Fruit fly (Drosophila melanogaster) whole organism, embryonic: ENCODE measurements around the gene CG43339.

Experiments used
- Ada2b ChIP-seq: fragments of 200-800 bp; sonication (Bioruptor generic); IDR thresholded peaks from 2 replicates; pipeline ENCODE4 v1.3.6; 2022; ENCODE audit warnings: missing biosample characterization, missing genetic modification characterization
- Antp ChIP-seq: fragments of 200-800 bp; sonication (Bioruptor generic); optimal IDR thresholded peaks from 3 replicates; lab custom pipeline; 2016; ENCODE audit warnings: missing biosample characterization, missing genetic modification characterization
- Atf-2 ChIP-seq: fragments of 200-800 bp; sonication (Bioruptor generic); optimal IDR thresholded peaks from 2 replicates; lab custom pipeline; 2016; ENCODE audit warnings: missing biosample characterization, missing genetic modification characterization
- Atf6 ChIP-seq: fragments of 200-800 bp; sonication (Bioruptor generic); IDR thresholded peaks from 2 replicates; pipeline ENCODE4 v1.3.6; 2022; ENCODE audit warnings: missing biosample characterization, missing genetic modification characterization
- CG15479 ChIP-seq: fragments of 200-800 bp; sonication (Bioruptor generic); optimal IDR thresholded peaks from 3 replicates; lab custom pipeline; 2019; ENCODE audit warnings: missing biosample characterization, mild to moderate bottlenecking, missing genetic modification characterization, moderate library complexity
- CG15601 ChIP-seq: fragments of 200-800 bp; sonication (Bioruptor generic); optimal IDR thresholded peaks from 3 replicates; lab custom pipeline; 2019; ENCODE audit warnings: missing biosample characterization, mild to moderate bottlenecking, missing genetic modification characterization, moderate library complexity
- CG15696 ChIP-seq: fragments of 200-800 bp; sonication (Bioruptor generic); optimal IDR thresholded peaks from 2 replicates; lab custom pipeline; 2019; ENCODE audit warnings: missing biosample characterization, mild to moderate bottlenecking, missing genetic modification characterization, moderate library complexity
- CG1647 ChIP-seq: fragments of 200-800 bp; sonication (Bioruptor generic); optimal IDR thresholded peaks from 3 replicates; lab custom pipeline; 2016; ENCODE audit warnings: missing biosample characterization, missing genetic modification characterization
- CG17359 ChIP-seq: fragments of 200-800 bp; sonication (Bioruptor generic); optimal IDR thresholded peaks from 3 replicates; lab custom pipeline; 2018; ENCODE audit warnings: missing biosample characterization, mild to moderate bottlenecking, missing genetic modification characterization, moderate library complexity
- CG17912 ChIP-seq: fragments of 200-800 bp; sonication (Bioruptor generic); optimal IDR thresholded peaks from 2 replicates; lab custom pipeline; 2018; ENCODE audit warnings: missing biosample characterization, mild to moderate bottlenecking, missing genetic modification characterization
- CG18764 ChIP-seq: fragments of 200-800 bp; sonication (Bioruptor generic); optimal IDR thresholded peaks from 3 replicates; lab custom pipeline; 2016; ENCODE audit warnings: missing biosample characterization, missing genetic modification characterization
- CG2129 ChIP-seq: fragments of 200-800 bp; sonication (Bioruptor generic); IDR thresholded peaks from 2 replicates; pipeline ENCODE4 v1.3.6; 2022; ENCODE audit warnings: missing biosample characterization, missing genetic modification characterization; ENCODE audit not compliant: partially characterized antibody
- CG31365 ChIP-seq: fragments of 200-800 bp; sonication (Bioruptor generic); optimal IDR thresholded peaks from 2 replicates; lab custom pipeline; 2018; ENCODE audit warnings: missing biosample characterization, mild to moderate bottlenecking, missing genetic modification characterization
- CG33213 ChIP-seq: fragments of 200-800 bp; sonication (Bioruptor generic); optimal IDR thresholded peaks from 3 replicates; lab custom pipeline; 2016; ENCODE audit warnings: missing biosample characterization, missing genetic modification characterization
- CG6689 ChIP-seq: fragments of 200-800 bp; sonication (Bioruptor generic); IDR thresholded peaks from 2 replicates; pipeline ENCODE4 v1.3.6; 2022; ENCODE audit warnings: missing biosample characterization, missing genetic modification characterization
- CG7271 ChIP-seq: fragments of 200-800 bp; sonication (Bioruptor generic); optimal IDR thresholded peaks from 2 replicates; lab custom pipeline; 2018; ENCODE audit warnings: missing biosample characterization, mild to moderate bottlenecking, missing genetic modification characterization, moderate library complexity
- CG9797 ChIP-seq: fragments of 200-800 bp; sonication (Bioruptor generic); optimal IDR thresholded peaks from 3 replicates; lab custom pipeline; 2018; ENCODE audit warnings: missing biosample characterization, mild to moderate bottlenecking, missing genetic modification characterization
- CG9876 ChIP-seq: fragments of 200-800 bp; sonication (Bioruptor generic); optimal IDR thresholded peaks from 2 replicates; lab custom pipeline; 2016; ENCODE audit warnings: missing biosample characterization, missing genetic modification characterization
- CHES-1-like ChIP-seq: fragments of 200-800 bp; sonication (Bioruptor generic); optimal IDR thresholded peaks from 2 replicates; lab custom pipeline; 2016; ENCODE audit warnings: missing biosample characterization, missing genetic modification characterization
- D19B ChIP-seq: fragments of 200-800 bp; sonication (Bioruptor generic); optimal IDR thresholded peaks from 2 replicates; lab custom pipeline; 2017; ENCODE audit warnings: missing biosample characterization, mild to moderate bottlenecking, missing genetic modification characterization
- Dad ChIP-seq: fragments of 200-800 bp; sonication (Bioruptor generic); optimal IDR thresholded peaks from 3 replicates; lab custom pipeline; 2016; ENCODE audit warnings: missing biosample characterization, missing genetic modification characterization
- Dbx ChIP-seq: fragments of 200-800 bp; sonication (Bioruptor generic); IDR thresholded peaks from 3 replicates; pipeline ENCODE4 v1.3.6; 2022; ENCODE audit warnings: missing biosample characterization, missing genetic modification characterization
- Dip2 ChIP-seq: fragments of 200-800 bp; sonication (Bioruptor generic); IDR thresholded peaks from 2 replicates; pipeline ENCODE4 v1.3.6; 2022; ENCODE audit warnings: missing biosample characterization, missing genetic modification characterization
- HmgZ ChIP-seq: fragments of 200-800 bp; sonication (Bioruptor generic); optimal IDR thresholded peaks from 2 replicates; lab custom pipeline; 2018; ENCODE audit warnings: missing biosample characterization, mild to moderate bottlenecking, missing genetic modification characterization
- Hr51 ChIP-seq, 2 experiments: fragments of 200-800 bp; sonication (Bioruptor generic); optimal IDR thresholded peaks; 2 replicates in 1 of 2; 3 replicates in 1 of 2; lab custom pipeline; 2016 to 2018; ENCODE audit warnings: missing biosample characterization in 2 of 2, missing genetic modification characterization in 2 of 2, mild to moderate bottlenecking in 1 of 2, moderate library complexity in 1 of 2
- Kr ChIP-seq: fragments of 200-800 bp; sonication (Bioruptor generic); optimal IDR thresholded peaks from 2 replicates; lab custom pipeline; 2017; ENCODE audit warnings: missing biosample characterization, mild to moderate bottlenecking, missing genetic modification characterization
- Neu2 ChIP-seq: fragments of 200-800 bp; sonication (Bioruptor generic); optimal IDR thresholded peaks from 3 replicates; lab custom pipeline; 2016; ENCODE audit warnings: missing biosample characterization, missing genetic modification characterization, borderline replicate concordance
- Oaz ChIP-seq: fragments of 200-800 bp; sonication (Bioruptor generic); IDR thresholded peaks from 2 replicates; pipeline ENCODE4 v1.3.6; 2022; ENCODE audit warnings: missing biosample characterization, missing genetic modification characterization
- Oli ChIP-seq: fragments of 200-800 bp; sonication (Bioruptor generic); optimal IDR thresholded peaks from 2 replicates; lab custom pipeline; 2018; ENCODE audit warnings: missing biosample characterization, mild to moderate bottlenecking, missing genetic modification characterization, moderate library complexity
- Ptx1 ChIP-seq: fragments of 200-800 bp; sonication (Bioruptor generic); IDR thresholded peaks from 2 replicates; pipeline ENCODE4 v1.3.6; 2022; ENCODE audit warnings: missing biosample characterization, missing genetic modification characterization
- Six4 ChIP-seq: fragments of 200-800 bp; sonication (Bioruptor generic); optimal IDR thresholded peaks from 2 replicates; lab custom pipeline; 2016; ENCODE audit warnings: missing biosample characterization, missing genetic modification characterization
- ap ChIP-seq: fragments of 200-800 bp; sonication (Bioruptor generic); IDR thresholded peaks from 2 replicates; pipeline ENCODE4 v1.3.6; 2022; ENCODE audit warnings: missing biosample characterization, missing genetic modification characterization
- corto ChIP-seq: fragments of 200-800 bp; sonication (Bioruptor generic); optimal IDR thresholded peaks from 2 replicates; lab custom pipeline; 2016; ENCODE audit warnings: missing biosample characterization, mild to moderate bottlenecking, missing genetic modification characterization, moderate library complexity
- crol ChIP-seq: fragments of 200-800 bp; sonication (Bioruptor generic); IDR thresholded peaks from 2 replicates; pipeline ENCODE4 v1.3.6; 2022; ENCODE audit warnings: missing biosample characterization, missing genetic modification characterization
- dan ChIP-seq: fragments of 200-800 bp; sonication (Bioruptor generic); IDR thresholded peaks from 2 replicates; pipeline ENCODE4 v1.3.6; 2022; ENCODE audit warnings: missing biosample characterization, missing genetic modification characterization
- fd3F ChIP-seq: fragments of 200-800 bp; sonication (Bioruptor generic); optimal IDR thresholded peaks from 2 replicates; lab custom pipeline; 2018; ENCODE audit warnings: missing biosample characterization, mild to moderate bottlenecking, missing genetic modification characterization, moderate library complexity
- gem ChIP-seq: fragments of 200-800 bp; sonication (Bioruptor generic); optimal IDR thresholded peaks from 2 replicates; lab custom pipeline; 2019; ENCODE audit warnings: missing biosample characterization, mild to moderate bottlenecking, missing genetic modification characterization, moderate library complexity
- grau ChIP-seq: fragments of 200-800 bp; optimal IDR thresholded peaks from 3 replicates; lab custom pipeline; 2019; ENCODE audit warnings: missing biosample characterization, mild to moderate bottlenecking, missing genetic modification characterization, moderate library complexity
- gro ChIP-seq: fragments of 200-800 bp; sonication (Bioruptor generic); optimal IDR thresholded peaks from 2 replicates; lab custom pipeline; 2016; ENCODE audit warnings: missing biosample characterization, missing genetic modification characterization
- gsb ChIP-seq: fragments of 200-800 bp; sonication (Bioruptor generic); IDR thresholded peaks from 2 replicates; pipeline ENCODE4 v1.3.6; 2022; ENCODE audit warnings: missing biosample characterization, missing genetic modification characterization
- hth ChIP-seq: fragments of >200 bp; optimal IDR thresholded peaks from 2 replicates; lab custom pipeline; 2017; ENCODE audit warnings: inconsistent platforms
- mirr ChIP-seq: fragments of 200-800 bp; sonication (Bioruptor generic); optimal IDR thresholded peaks from 3 replicates; lab custom pipeline; 2018; ENCODE audit warnings: missing biosample characterization, mild to moderate bottlenecking, missing genetic modification characterization
- pan ChIP-seq, 4 experiments: fragments of >200 bp in 3 of 4; fragments of 200-800 bp in 1 of 4; sonication (Bioruptor generic) in 1 of 4; optimal IDR thresholded peaks in 3 of 4; IDR thresholded peaks in 1 of 4; 2 replicates each; pipeline versions ENCODE4 v1.3.6 to Lab custom; 2017 to 2022; ENCODE audit warnings: missing biosample characterization in 2 of 4, missing genetic modification characterization in 2 of 4, mixed read lengths in 1 of 4
- peb ChIP-seq: fragments of 200-800 bp; sonication (Bioruptor generic); IDR thresholded peaks from 2 replicates; pipeline ENCODE4 v1.3.6; 2022; ENCODE audit warnings: missing biosample characterization, missing genetic modification characterization
- pita ChIP-seq: fragments of 200-800 bp; sonication (Bioruptor generic); optimal IDR thresholded peaks from 2 replicates; lab custom pipeline; 2017; ENCODE audit warnings: missing biosample characterization, mild to moderate bottlenecking, missing genetic modification characterization
- rib ChIP-seq: fragments of 200-800 bp; sonication (Bioruptor generic); IDR thresholded peaks from 2 replicates; pipeline ENCODE4 v1.3.6; 2022; ENCODE audit warnings: missing biosample characterization, missing genetic modification characterization
- sima ChIP-seq: fragments of 200-800 bp; sonication (Bioruptor generic); optimal IDR thresholded peaks from 2 replicates; lab custom pipeline; 2016; ENCODE audit warnings: missing biosample characterization, missing genetic modification characterization
- slbo ChIP-seq: fragments of 200-800 bp; sonication (Bioruptor generic); IDR thresholded peaks from 2 replicates; pipeline ENCODE4 v1.3.6; 2022; ENCODE audit warnings: missing biosample characterization, missing genetic modification characterization
- stwl ChIP-seq: fragments of 200-800 bp; sonication (Bioruptor generic); optimal IDR thresholded peaks from 3 replicates; lab custom pipeline; 2018; ENCODE audit warnings: missing biosample characterization, mild to moderate bottlenecking, missing genetic modification characterization, moderate library complexity
- tin ChIP-seq: fragments of 200-800 bp; sonication (Bioruptor generic); optimal IDR thresholded peaks from 3 replicates; lab custom pipeline; 2016; ENCODE audit warnings: missing biosample characterization, missing genetic modification characterization
- yki ChIP-seq: fragments of >200 bp; optimal IDR thresholded peaks from 3 replicates; lab custom pipeline; 2018

CG43339 gene

dm6 chr2L:18653328-18653675 lies 19.8 kb downstream of the CG43339 start (continued):
- TF ChIP-seq CG9797 (GFP tag; lab: Kevin White, UChicago) (no peak), slbo (peak; percentile 44), Atf-2 (peak; percentile 4), Dad (peak; percentile 65), mirr (GFP tag; lab: Kevin White, UChicago) (no peak), fd3F (GFP tag; lab: Kevin White, UChicago) (no peak), Dip2 (GFP tag; lab: Robert Waterston, UW) (no peak), gsb (0 out of 2 replicates have a peak, but pooled peaks have one; percentile 35), CG15696 (tag; lab: Kevin White, UChicago) (peak; percentile 59), corto (GFP tag; lab: Kevin White, UChicago) (peak; percentile 91), stwl (tag; lab: Kevin White, UChicago) (peak; percentile 17), Oaz (GFP tag; lab: Robert Waterston, UW) (no peak), sima (GFP tag; lab: Kevin White, UChicago) (no peak), grau (tag; lab: Kevin White, UChicago) (peak; percentile 48), Neu2 (GFP tag; lab: Kevin White, UChicago) (peak; percentile 52), CG18764 (GFP tag; lab: Kevin White, UChicago) (peak; percentile 63), CG17359 (tag; lab: Kevin White, UChicago) (peak; percentile 83), CG6689 (GFP tag; lab: Robert Waterston, UW) (peak; percentile 84), Antp (no peak), CG15479 (GFP tag; lab: Kevin White, UChicago) (peak; percentile 4), Ptx1 (peak; percentile 77), gem (tag; lab: Kevin White, UChicago) (peak; percentile 66), Oli (tag; lab: Kevin White, UChicago) (peak; percentile 58), peb (GFP tag; lab: Robert Waterston, UW) (peak; percentile 82), ap (GFP tag; lab: Robert Waterston, UW) (peak; percentile 22; the same call in 1 of the 2 replicates), HmgZ (tag; lab: Kevin White, UChicago) (no peak), tin (peak; percentile 58), CG15601 (tag; lab: Kevin White, UChicago) (peak; percentile 84), crol (GFP tag; lab: Robert Waterston, UW) (0 out of 2 replicates have a peak, but pooled peaks have one; percentile 12), Ada2b (GFP tag; lab: Robert Waterston, UW) (peak; percentile 34; the same call in 1 of the 2 replicates), CG9876 (GFP tag; lab: Kevin White, UChicago) (no peak), CHES-1-like (GFP tag; lab: Kevin White, UChicago) (no peak), CG2129 (no peak), dan (GFP tag; lab: Robert Waterston, UW) (peak; percentile 54; the same call in 1 of the 2 replicates), gro (GFP tag; lab: Kevin White, UChicago) (peak; percentile 26), D19B (GFP tag; lab: Kevin White, UChicago) (peak; percentile 91), pan (optimal IDR thresholded peaks at IDR 0.05; lab: Kevin White, UChicago) (no peak), pan (GFP tag; optimal IDR thresholded peaks at IDR 0.05 in 1 of 2, IDR thresholded peaks at IDR 0.05 in 1 of 2) (peak in 1 of 2 experiments; percentile 72), pita (no peak), Six4 (GFP tag; lab: Kevin White, UChicago) (peak; percentile 67), Dbx (no peak), CG17912 (GFP tag; lab: Kevin White, UChicago) (no peak), CG1647 (GFP tag; lab: Kevin White, UChicago) (peak; percentile 78), rib (GFP tag; lab: Robert Waterston, UW) (no peak), Hr51 (GFP tag; optimal IDR thresholded peaks at IDR 0.05; lab: Kevin White, UChicago) (peak in 1 of 2 experiments; percentile 57), CG31365 (tag; lab: Kevin White, UChicago) (peak; percentile 20), CG7271 (peak; percentile 51), yki (no peak), Atf6 (GFP tag; lab: Robert Waterston, UW) (no peak), hth (lab: Kevin White, UChicago) (no peak), CG33213 (peak; percentile 77), Kr (GFP tag; lab: Kevin White, UChicago) (no peak)
